Worm (Caenorhabditis elegans): ENCODE data around the gene cpsf-3.

- TF ChIP-seq nfya-1 (tag; optimal IDR thresholded peaks at IDR 0.05; ENCODE audit: borderline replicate concordance, insufficient read depth) (no peak), pbrm-1 (GFP tag; IDR thresholded peaks at IDR 0.05) (no peak), die-1 (tag; optimal IDR thresholded peaks at IDR 0.05) (no peak), sptf-2 (GFP tag; optimal IDR thresholded peaks at IDR 0.05) (no peak), ama-1 (optimal IDR thresholded peaks at IDR 0.05) (no peak), ama-1 (GFP tag; optimal IDR thresholded peaks at IDR 0.05) (no peak), tbp1 (GFP tag; optimal IDR thresholded peaks at IDR 0.05) (no peak), ekl-4 (GFP tag; IDR thresholded peaks at IDR 0.05) (no peak), ztf-25 (GFP tag; IDR thresholded peaks at IDR 0.05) (no peak), D2030.7 (GFP tag; IDR thresholded peaks at IDR 0.05) (no peak), sdz-38 (tag; optimal IDR thresholded peaks at IDR 0.05) (no peak), Y53F4B.3 (GFP tag; IDR thresholded peaks at IDR 0.05) (no peak), aptf-3 (GFP tag; IDR thresholded peaks at IDR 0.05) (no peak)
Observed at ce11 chrIV:13250243-13250642, 32.4 kb downstream of the cpsf-3 start.
